1 fruit fly cellular context compared by ENCODE assay signal in genomic region chrX:10775690-10776089, dm6.
A peak's percentile ranks its signal among the peaks of the same experiment; 100 is the strongest.
TF ChIP-seq lines count a peak whose summit lies in the region.

No protein-coding gene starts in this region.

TF ChIP-seq in whole organism, embryonic, 481 proteins besides CTCF, POLR2A, EP300 and RAD21 (continued from another document and continues in another):
- TF ChIP-seq CG13296 (GFP tag; optimal IDR thresholded peaks at IDR 0.05; lab: Kevin White, UChicago) (peak; percentile 61), kah (GFP tag; optimal IDR thresholded peaks at IDR 0.05; lab: Kevin White, UChicago) (peak; percentile 36), Chrac-16 (GFP tag; optimal IDR thresholded peaks at IDR 0.05; lab: Kevin White, UChicago) (no peak), pum (GFP tag; optimal IDR thresholded peaks at IDR 0.05; lab: Kevin White, UChicago) (no peak), Eip74EF (GFP tag; optimal IDR thresholded peaks at IDR 0.05; lab: Kevin White, UChicago) (peak in 1 of 2 experiments; percentile 6), CG12769 (tag; optimal IDR thresholded peaks at IDR 0.05; lab: Kevin White, UChicago) (peak; percentile 18), Atf3 (GFP tag; optimal IDR thresholded peaks at IDR 0.05; lab: Kevin White, UChicago) (no peak), jumu (GFP tag; optimal IDR thresholded peaks at IDR 0.05; lab: Kevin White, UChicago) (no peak), HHEX (GFP tag; optimal IDR thresholded peaks at IDR 0.05; lab: Kevin White, UChicago) (peak; percentile 22), CG32772 (GFP tag; IDR thresholded peaks at IDR 0.05; lab: Robert Waterston, UW) (0 out of 2 replicates have a peak, but pooled peaks have one; percentile 31), Dref (GFP tag; IDR thresholded peaks at IDR 0.05; lab: Robert Waterston, UW) (no peak), luna (GFP tag; optimal IDR thresholded peaks at IDR 0.05; lab: Kevin White, UChicago) (no peak), mld (GFP tag; IDR thresholded peaks at IDR 0.05; lab: Robert Waterston, UW; ENCODE audit: partially characterized antibody) (no peak), esg (GFP tag; conservative IDR thresholded peaks at IDR 0.05; lab: Robert Waterston, UW) (peak; percentile 48; the same call in 1 of the 2 replicates), CG12071 (GFP tag; optimal IDR thresholded peaks at IDR 0.05; lab: Kevin White, UChicago) (peak; percentile 47), CG9215 (GFP tag; IDR thresholded peaks at IDR 0.05; lab: Robert Waterston, UW) (peak; percentile 22; the same call in 1 of the 2 replicates), NC2α (GFP tag; optimal IDR thresholded peaks at IDR 0.05; lab: Kevin White, UChicago) (no peak), yki (optimal IDR thresholded peaks at IDR 0.05; lab: Kevin White, UChicago) (no peak), CG3407 (GFP tag; optimal IDR thresholded peaks at IDR 0.05; lab: Kevin White, UChicago) (peak; percentile 10), pzg (GFP tag; optimal IDR thresholded peaks at IDR 0.05; lab: Kevin White, UChicago) (no peak), slp2 (GFP tag; optimal IDR thresholded peaks at IDR 0.05; lab: Kevin White, UChicago) (peak; percentile 14), tin (GFP tag; optimal IDR thresholded peaks at IDR 0.05; lab: Kevin White, UChicago) (no peak), CG17385 (GFP tag; optimal IDR thresholded peaks at IDR 0.05; lab: Kevin White, UChicago) (peak; percentile 46), Trl (optimal IDR thresholded peaks at IDR 0.05; lab: Kevin White, UChicago) (no peak), Trl (GFP tag; optimal IDR thresholded peaks at IDR 0.05; lab: Kevin White, UChicago) (no peak), NK7.1 (GFP tag; optimal IDR thresholded peaks at IDR 0.05; lab: Kevin White, UChicago) (peak; percentile 3), gfzf (GFP tag; optimal IDR thresholded peaks at IDR 0.05; lab: Kevin White, UChicago) (no peak), CG3726 (GFP tag; IDR thresholded peaks at IDR 0.05; lab: Robert Waterston, UW) (no peak), kni (GFP tag; optimal IDR thresholded peaks at IDR 0.05; lab: Kevin White, UChicago) (no peak), onecut (GFP tag; IDR thresholded peaks at IDR 0.05; lab: Robert Waterston, UW) (peak; percentile 29; the same call in 1 of the 2 replicates), CG14050 (GFP tag; IDR thresholded peaks at IDR 0.05; lab: Robert Waterston, UW) (peak; percentile 23; the same call in 2 of the 3 replicates), Dip2 (GFP tag; IDR thresholded peaks at IDR 0.05; lab: Robert Waterston, UW) (no peak), pb (GFP tag; optimal IDR thresholded peaks at IDR 0.05; lab: Kevin White, UChicago) (peak; percentile 15), tio (GFP tag; optimal IDR thresholded peaks at IDR 0.05; lab: Kevin White, UChicago) (peak; percentile 27), CG6765 (GFP tag; optimal IDR thresholded peaks at IDR 0.05; lab: Kevin White, UChicago) (peak; percentile 3), vfl (GFP tag; optimal IDR thresholded peaks at IDR 0.05; lab: Kevin White, UChicago) (no peak), amos (GFP tag; IDR thresholded peaks at IDR 0.05; lab: Robert Waterston, UW; ENCODE audit: partially characterized antibody) (no peak), gt (GFP tag; IDR thresholded peaks at IDR 0.05; lab: Robert Waterston, UW) (no peak), MBD-R2 (GFP tag; IDR thresholded peaks at IDR 0.05; lab: Robert Waterston, UW) (no peak), Rx (GFP tag; IDR thresholded peaks at IDR 0.05; lab: Robert Waterston, UW) (peak; percentile 43), ATbp (GFP tag; optimal IDR thresholded peaks at IDR 0.05; lab: Kevin White, UChicago) (peak; percentile 54), vnd (GFP tag; IDR thresholded peaks at IDR 0.05; lab: Robert Waterston, UW; ENCODE audit: partially characterized antibody) (no peak), bbx (GFP tag; IDR thresholded peaks at IDR 0.05; lab: Robert Waterston, UW; ENCODE audit: partially characterized antibody) (no peak), stwl (tag; optimal IDR thresholded peaks at IDR 0.05; lab: Kevin White, UChicago) (no peak), Myb (GFP tag; optimal IDR thresholded peaks at IDR 0.05; lab: Kevin White, UChicago) (peak; percentile 5), Hr78 (GFP tag; optimal IDR thresholded peaks at IDR 0.05; lab: Kevin White, UChicago) (no peak), wdn (GFP tag; IDR thresholded peaks at IDR 0.05; lab: Robert Waterston, UW) (no peak), org-1 (GFP tag; optimal IDR thresholded peaks at IDR 0.05; lab: Kevin White, UChicago) (peak; percentile 38), fd96Cb (tag; optimal IDR thresholded peaks at IDR 0.05; lab: Kevin White, UChicago) (peak; percentile 36), CG12942 (GFP tag; optimal IDR thresholded peaks at IDR 0.05; lab: Kevin White, UChicago) (no peak), MTF-1 (GFP tag; optimal IDR thresholded peaks at IDR 0.05; lab: Kevin White, UChicago; ENCODE audit: borderline replicate concordance) (no peak), run (tag; optimal IDR thresholded peaks at IDR 0.05; lab: Kevin White, UChicago) (no peak), hkb (optimal IDR thresholded peaks at IDR 0.05; lab: Kevin White, UChicago) (no peak), hkb (GFP tag; IDR thresholded peaks at IDR 0.05; lab: Robert Waterston, UW) (peak; percentile 71), salm (tag; optimal IDR thresholded peaks at IDR 0.05; lab: Kevin White, UChicago) (peak; percentile 24), pho (GFP tag; optimal IDR thresholded peaks at IDR 0.05; lab: Kevin White, UChicago) (no peak), grn (GFP tag; optimal IDR thresholded peaks at IDR 0.05; lab: Kevin White, UChicago) (no peak), CG11398 (GFP tag; optimal IDR thresholded peaks at IDR 0.05; lab: Kevin White, UChicago) (no peak), sima (GFP tag; optimal IDR thresholded peaks at IDR 0.05; lab: Kevin White, UChicago) (no peak), psq (GFP tag; optimal IDR thresholded peaks at IDR 0.05; lab: Kevin White, UChicago) (no peak), CG14710 (tag; optimal IDR thresholded peaks at IDR 0.05; lab: Kevin White, UChicago) (no peak), gro (GFP tag; optimal IDR thresholded peaks at IDR 0.05; lab: Kevin White, UChicago) (no peak), CG2712 (tag; optimal IDR thresholded peaks at IDR 0.05; lab: Kevin White, UChicago) (peak; percentile 25), vvl (GFP tag; IDR thresholded peaks at IDR 0.05; lab: Robert Waterston, UW) (peak; percentile 51), Hr51 (GFP tag; optimal IDR thresholded peaks at IDR 0.05; lab: Kevin White, UChicago) (peak in 1 of 2 experiments; percentile 64), CG9797 (GFP tag; optimal IDR thresholded peaks at IDR 0.05; lab: Kevin White, UChicago) (no peak), CG7786 (GFP tag; optimal IDR thresholded peaks at IDR 0.05; lab: Kevin White, UChicago) (peak; percentile 2), CG9437 (GFP tag; optimal IDR thresholded peaks at IDR 0.05; lab: Kevin White, UChicago) (no peak), eyg (GFP tag; optimal IDR thresholded peaks at IDR 0.05; lab: Kevin White, UChicago) (no peak), lilli (GFP tag; optimal IDR thresholded peaks at IDR 0.05; lab: Kevin White, UChicago) (peak; percentile 35), fd3F (GFP tag; optimal IDR thresholded peaks at IDR 0.05; lab: Kevin White, UChicago) (peak; percentile 29), Hand (GFP tag; optimal IDR thresholded peaks at IDR 0.05; lab: Kevin White, UChicago) (no peak), CG17912 (GFP tag; optimal IDR thresholded peaks at IDR 0.05; lab: Kevin White, UChicago) (no peak), Hsf (GFP tag; optimal IDR thresholded peaks at IDR 0.05; lab: Kevin White, UChicago) (no peak), CG13624 (GFP tag; optimal IDR thresholded peaks at IDR 0.05; lab: Kevin White, UChicago) (no peak), CG17186 (GFP tag; optimal IDR thresholded peaks at IDR 0.05; lab: Kevin White, UChicago) (no peak), CG43689 (GFP tag; IDR thresholded peaks at IDR 0.05; lab: Robert Waterston, UW) (0 out of 2 replicates have a peak, but pooled peaks have one; percentile 11), Kr (GFP tag; optimal IDR thresholded peaks at IDR 0.05; lab: Kevin White, UChicago) (no peak), dati (GFP tag; IDR thresholded peaks at IDR 0.05; lab: Robert Waterston, UW) (no peak), ash1 (GFP tag; optimal IDR thresholded peaks at IDR 0.05; lab: Kevin White, UChicago) (no peak), CG12219 (GFP tag; optimal IDR thresholded peaks at IDR 0.05; lab: Kevin White, UChicago) (peak; percentile 48), fu2 (GFP tag; optimal IDR thresholded peaks at IDR 0.05; lab: Kevin White, UChicago) (no peak), CG16813 (GFP tag; IDR thresholded peaks at IDR 0.05; lab: Robert Waterston, UW; ENCODE audit: partially characterized antibody) (no peak), sisA (GFP tag; IDR thresholded peaks at IDR 0.05; lab: Robert Waterston, UW) (peak; percentile 56), CG7987 (GFP tag; optimal IDR thresholded peaks at IDR 0.05; lab: Kevin White, UChicago) (no peak), fd102C (GFP tag; optimal IDR thresholded peaks at IDR 0.05; lab: Kevin White, UChicago) (no peak), dimm (GFP tag; IDR thresholded peaks at IDR 0.05; lab: Robert Waterston, UW) (no peak), pfk (GFP tag; optimal IDR thresholded peaks at IDR 0.05; lab: Kevin White, UChicago) (no peak), CG10959 (GFP tag; IDR thresholded peaks at IDR 0.05; lab: Robert Waterston, UW) (no peak), Opbp (GFP tag; IDR thresholded peaks at IDR 0.05; lab: Robert Waterston, UW; ENCODE audit: partially characterized antibody) (no peak), Med (GFP tag; lab: Kevin White, UChicago) (peak; percentile 84), Lim3 (GFP tag; IDR thresholded peaks at IDR 0.05; lab: Robert Waterston, UW) (no peak), chinmo (GFP tag; IDR thresholded peaks at IDR 0.05; lab: Robert Waterston, UW; ENCODE audit: partially characterized antibody) (no peak), dpn (GFP tag; optimal IDR thresholded peaks at IDR 0.05; lab: Kevin White, UChicago) (peak; percentile 15 to 57), al (GFP tag; IDR thresholded peaks at IDR 0.05; lab: Robert Waterston, UW) (no peak), CG13123 (GFP tag; optimal IDR thresholded peaks at IDR 0.05; lab: Kevin White, UChicago) (no peak), so (GFP tag; IDR thresholded peaks at IDR 0.05; lab: Robert Waterston, UW) (peak; percentile 76; the same call in 2 of the 3 replicates), CG11456 (GFP tag; IDR thresholded peaks at IDR 0.05; lab: Robert Waterston, UW) (peak; percentile 58; the same call in 1 of the 3 replicates), Optix (GFP tag; IDR thresholded peaks at IDR 0.05; lab: Robert Waterston, UW) (peak; percentile 49; the same call in 1 of the 3 replicates), CG3847 (GFP tag; IDR thresholded peaks at IDR 0.05; lab: Robert Waterston, UW) (0 out of 2 replicates have a peak, but pooled peaks have one; percentile 19), CG14667 (GFP tag; IDR thresholded peaks at IDR 0.05; lab: Robert Waterston, UW) (no peak), disco-r (GFP tag; optimal IDR thresholded peaks at IDR 0.05; lab: Kevin White, UChicago) (no peak), CG8924 (tag; optimal IDR thresholded peaks at IDR 0.05; lab: Kevin White, UChicago) (peak; percentile 19), ab (GFP tag; optimal IDR thresholded peaks at IDR 0.05; lab: Kevin White, UChicago) (no peak), CG7357 (GFP tag; IDR thresholded peaks at IDR 0.05; lab: Robert Waterston, UW) (0 out of 3 replicates have a peak, but pooled peaks have one; percentile 8), hb (GFP tag; IDR thresholded peaks at IDR 0.05; lab: Robert Waterston, UW; ENCODE audit: partially characterized antibody) (no peak), D19B (GFP tag; optimal IDR thresholded peaks at IDR 0.05; lab: Kevin White, UChicago) (no peak), kay (GFP tag; optimal IDR thresholded peaks at IDR 0.05; lab: Kevin White, UChicago) (no peak), gcm2 (GFP tag; optimal IDR thresholded peaks at IDR 0.05; lab: Kevin White, UChicago) (peak; percentile 16), caup (GFP tag; optimal IDR thresholded peaks at IDR 0.05; lab: Kevin White, UChicago; ENCODE audit: severe bottlenecking) (peak; percentile 24), cato (GFP tag; optimal IDR thresholded peaks at IDR 0.05; lab: Kevin White, UChicago; ENCODE audit: borderline replicate concordance) (no peak), Dbx (GFP tag; IDR thresholded peaks at IDR 0.05; lab: Robert Waterston, UW) (no peak), CG13287 (GFP tag; IDR thresholded peaks at IDR 0.05; lab: Robert Waterston, UW; ENCODE audit: partially characterized antibody) (no peak), fd64A (GFP tag; optimal IDR thresholded peaks at IDR 0.05; lab: Kevin White, UChicago) (no peak), wek (GFP tag; optimal IDR thresholded peaks at IDR 0.05; lab: Kevin White, UChicago) (peak; percentile 30), Nf-YC (tag; optimal IDR thresholded peaks at IDR 0.05; lab: Kevin White, UChicago) (no peak), Lpt (GFP tag; optimal IDR thresholded peaks at IDR 0.05; lab: Kevin White, UChicago) (no peak), CG18476 (GFP tag; optimal IDR thresholded peaks at IDR 0.05; lab: Kevin White, UChicago) (no peak), nmo (GFP tag; optimal IDR thresholded peaks at IDR 0.05; lab: Kevin White, UChicago) (peak; percentile 35), dan (GFP tag; IDR thresholded peaks at IDR 0.05; lab: Robert Waterston, UW) (no peak), hbn (GFP tag; IDR thresholded peaks at IDR 0.05; lab: Robert Waterston, UW; ENCODE audit: partially characterized antibody) (no peak), ham (GFP tag; IDR thresholded peaks at IDR 0.05; lab: Robert Waterston, UW) (no peak), CG9727 (GFP tag; optimal IDR thresholded peaks at IDR 0.05; lab: Kevin White, UChicago) (no peak), cwo (GFP tag; optimal IDR thresholded peaks at IDR 0.05; lab: Kevin White, UChicago) (peak; percentile 11), CG8944 (GFP tag; optimal IDR thresholded peaks at IDR 0.05; lab: Kevin White, UChicago) (peak; percentile 7), CG12155 (GFP tag; optimal IDR thresholded peaks at IDR 0.05; lab: Kevin White, UChicago) (no peak), fru (optimal IDR thresholded peaks at IDR 0.05; lab: Kevin White, UChicago) (no peak), Doc3 (GFP tag; IDR thresholded peaks at IDR 0.05; lab: Robert Waterston, UW; ENCODE audit: partially characterized antibody) (no peak), pros (GFP tag; optimal IDR thresholded peaks at IDR 0.05; lab: Kevin White, UChicago) (no peak), MESR4 (GFP tag; optimal IDR thresholded peaks at IDR 0.05; lab: Kevin White, UChicago) (no peak), CG10321 (GFP tag; IDR thresholded peaks at IDR 0.05; lab: Robert Waterston, UW) (no peak), ssp (GFP tag; IDR thresholded peaks at IDR 0.05; lab: Robert Waterston, UW) (no peak), maf-S (GFP tag; optimal IDR thresholded peaks at IDR 0.05; lab: Kevin White, UChicago) (no peak)
